Fruit fly (Drosophila melanogaster) whole organism, prepupa: ENCODE measurements around the gene PNKP.

Experiments used
- Blimp-1 ChIP-seq: fragments of 200-800 bp; sonication (Bioruptor generic); optimal IDR thresholded peaks from 3 replicates; lab custom pipeline; 2017; ENCODE audit warnings: missing biosample characterization, missing genetic modification characterization, mild to moderate bottlenecking, moderate library complexity, missing genetic modification reagents
- CG10669 ChIP-seq: fragments of 200-800 bp; sonication (Bioruptor generic); optimal IDR thresholded peaks from 3 replicates; lab custom pipeline; 2018; ENCODE audit warnings: missing biosample characterization, mild to moderate bottlenecking, missing genetic modification characterization, moderate library complexity
- CG11902 ChIP-seq: fragments of 200-800 bp; sonication (Bioruptor generic); optimal IDR thresholded peaks from 3 replicates; lab custom pipeline; 2016; ENCODE audit warnings: missing biosample characterization, missing genetic modification characterization
- CG16779 ChIP-seq: fragments of 200-800 bp; sonication (Bioruptor generic); optimal IDR thresholded peaks from 3 replicates; lab custom pipeline; 2017; ENCODE audit warnings: missing biosample characterization, mild to moderate bottlenecking, missing genetic modification characterization
- CG34406 ChIP-seq: fragments of 200-800 bp; sonication (Bioruptor generic); optimal IDR thresholded peaks from 3 replicates; lab custom pipeline; 2016; ENCODE audit warnings: missing biosample characterization, missing genetic modification characterization
- CG6792 ChIP-seq: fragments of 200-800 bp; sonication (Bioruptor generic); optimal IDR thresholded peaks from 3 replicates; lab custom pipeline; 2016; ENCODE audit warnings: missing biosample characterization, missing genetic modification characterization
- Ets96B ChIP-seq: fragments of 200-800 bp; optimal IDR thresholded peaks from 2 replicates; lab custom pipeline; 2019; ENCODE audit warnings: missing biosample characterization, mild to moderate bottlenecking, missing genetic modification characterization, moderate library complexity
- Hr39 ChIP-seq: fragments of 200-800 bp; sonication (Bioruptor generic); optimal IDR thresholded peaks from 2 replicates; lab custom pipeline; 2016; ENCODE audit warnings: missing biosample characterization, missing genetic modification characterization
- Lpt ChIP-seq: fragments of 200-800 bp; sonication (Bioruptor generic); optimal IDR thresholded peaks from 3 replicates; lab custom pipeline; 2016; ENCODE audit warnings: missing biosample characterization, missing genetic modification characterization
- OdsH ChIP-seq: fragments of 200-800 bp; sonication (Bioruptor generic); optimal IDR thresholded peaks from 3 replicates; lab custom pipeline; 2016; ENCODE audit warnings: missing biosample characterization, missing genetic modification characterization
- Sox15 ChIP-seq: fragments of 200-800 bp; sonication (Bioruptor generic); optimal IDR thresholded peaks from 3 replicates; lab custom pipeline; 2016; ENCODE audit warnings: missing biosample characterization, missing genetic modification characterization
- achi ChIP-seq: fragments of 200-800 bp; sonication (Bioruptor generic); optimal IDR thresholded peaks from 3 replicates; lab custom pipeline; 2016; ENCODE audit warnings: missing biosample characterization, missing genetic modification characterization
- dsx ChIP-seq: fragments of 200-800 bp; optimal IDR thresholded peaks from 3 replicates; lab custom pipeline; 2019; ENCODE audit warnings: missing biosample characterization, mild to moderate bottlenecking, missing genetic modification characterization, moderate library complexity; ENCODE audit not compliant: poor library complexity, severe bottlenecking
- fd59A ChIP-seq: fragments of 200-800 bp; sonication (Bioruptor generic); optimal IDR thresholded peaks from 2 replicates; lab custom pipeline; 2017; ENCODE audit warnings: missing biosample characterization, mild to moderate bottlenecking, missing genetic modification characterization, missing genetic modification reagents
- lz ChIP-seq: fragments of 200-800 bp; sonication (Bioruptor generic); optimal IDR thresholded peaks from 3 replicates; lab custom pipeline; 2016; ENCODE audit warnings: missing biosample characterization, missing genetic modification characterization
- net ChIP-seq: fragments of 200-800 bp; sonication (Bioruptor generic); optimal IDR thresholded peaks from 3 replicates; lab custom pipeline; 2016; ENCODE audit warnings: missing biosample characterization, missing genetic modification characterization
- spab ChIP-seq: fragments of 200-800 bp; sonication (Bioruptor generic); optimal IDR thresholded peaks from 2 replicates; lab custom pipeline; 2017; ENCODE audit warnings: missing biosample characterization, mild to moderate bottlenecking, missing genetic modification characterization, missing genetic modification reagents
- ss ChIP-seq, 2 experiments: fragments of 200-800 bp; sonication (Bioruptor generic); optimal IDR thresholded peaks; 2 replicates in 1 of 2; 3 replicates in 1 of 2; lab custom pipeline; 2017 to 2018; ENCODE audit warnings: mild to moderate bottlenecking in 2 of 2, missing biosample characterization in 2 of 2, missing genetic modification characterization in 2 of 2, moderate library complexity in 1 of 2
- svp ChIP-seq: fragments of 200-800 bp; sonication (Bioruptor generic); peaks from one replicate; lab custom pipeline; 2016; ENCODE audit warnings: missing biosample characterization, missing genetic modification characterization
- topi ChIP-seq: fragments of 200-800 bp; sonication (Bioruptor generic); optimal IDR thresholded peaks from 3 replicates; lab custom pipeline; 2016; ENCODE audit warnings: missing biosample characterization, missing genetic modification characterization
- vri ChIP-seq: fragments of 200-800 bp; sonication (Bioruptor generic); optimal IDR thresholded peaks from 3 replicates; lab custom pipeline; 2016; ENCODE audit warnings: missing biosample characterization, mild to moderate bottlenecking, missing genetic modification characterization

PNKP gene

DNA sequence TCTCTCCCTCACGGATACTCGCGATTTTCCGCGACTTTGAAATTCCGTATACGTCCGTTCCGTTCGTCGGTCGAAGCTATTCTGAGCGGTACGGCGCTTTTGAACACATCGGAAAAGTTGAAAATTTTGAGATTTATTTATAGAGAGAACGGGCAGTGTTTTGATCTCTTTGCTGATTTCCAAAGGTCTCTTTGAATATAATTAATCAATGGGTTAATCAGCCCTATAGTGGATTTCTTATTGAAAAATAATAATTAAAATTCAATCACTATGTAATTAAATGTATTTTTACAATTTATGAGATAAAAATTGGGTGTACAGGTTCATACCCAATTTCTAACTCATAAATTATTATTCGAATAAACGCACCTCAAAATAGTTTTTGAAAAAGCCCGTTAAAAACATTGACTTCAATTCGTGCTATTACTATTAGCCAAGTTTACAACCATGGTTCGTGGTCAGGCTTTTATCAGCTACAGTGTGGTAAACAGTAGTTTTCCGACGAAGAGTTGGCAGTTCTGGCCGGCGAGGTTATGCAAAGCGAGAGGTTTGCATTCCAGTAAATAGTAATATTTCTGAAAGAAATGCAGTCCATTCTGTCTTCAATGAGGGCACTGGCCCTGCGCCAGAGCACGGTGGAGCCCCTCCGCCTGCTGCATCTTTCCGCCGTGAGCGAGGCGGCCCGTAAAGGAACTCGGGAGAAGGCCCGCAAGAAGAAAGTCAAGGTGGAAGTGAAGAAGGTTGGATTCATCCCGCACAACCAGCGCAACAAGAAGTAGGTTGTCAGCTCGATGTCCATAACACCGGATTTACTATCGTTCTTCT is 42.2 kb downstream of the PNKP start, which contains the start of the genes CG9626 and mRpL1:
Gene CG9626, minus strand, starts transcription at position 51 of the 825 bp plus-strand sequence.
Gene mRpL1, plus strand, starts transcription at position 513 of the 825 bp plus-strand sequence.
- TF ChIP-seq spab (GFP tag; lab: Kevin White, UChicago) (no peak), achi (GFP tag; lab: Kevin White, UChicago) (no peak), dsx (GFP tag; lab: Kevin White, UChicago) (no peak), vri (GFP tag; lab: Kevin White, UChicago) (no peak), Sox15 (no peak), OdsH (GFP tag; lab: Kevin White, UChicago) (no peak), svp (GFP tag; lab: Kevin White, UChicago) (no peak), fd59A (GFP tag; lab: Kevin White, UChicago) (no peak), CG6792 (GFP tag; lab: Kevin White, UChicago) (no peak)

DNA sequence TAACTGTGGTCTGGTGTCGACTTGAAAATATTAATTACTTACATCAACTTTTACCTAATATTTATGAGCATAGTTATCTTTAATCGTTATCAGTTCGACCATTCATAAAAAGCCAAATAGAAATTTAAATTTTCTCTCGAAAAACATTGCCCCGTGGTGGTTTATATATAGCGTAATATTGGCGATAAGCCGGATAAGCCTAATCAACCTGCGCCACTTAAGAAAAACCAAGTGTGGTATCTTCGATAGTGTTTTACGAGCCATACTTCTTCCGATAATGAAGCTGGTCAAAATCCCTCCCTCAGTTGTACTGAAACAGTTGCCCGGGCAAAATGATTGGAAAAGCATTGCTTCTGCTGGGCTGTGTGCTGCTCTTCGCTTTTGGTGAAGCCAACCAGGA is 51.3 kb downstream of the PNKP start, which contains the start of gene CG31463:
Gene CG31463, plus strand, starts transcription at position 302 of the 400 bp plus-strand sequence.
- TF ChIP-seq CG10669 (GFP tag; lab: Kevin White, UChicago) (no peak), ss (GFP tag; optimal IDR thresholded peaks at IDR 0.05; lab: Kevin White, UChicago) (no peak), net (GFP tag; lab: Kevin White, UChicago) (no peak), topi (no peak), achi (GFP tag; lab: Kevin White, UChicago) (no peak), Lpt (GFP tag; lab: Kevin White, UChicago) (no peak), Blimp-1 (GFP tag; lab: Kevin White, UChicago) (no peak), Ets96B (tag; lab: Kevin White, UChicago) (no peak), lz (GFP tag; lab: Kevin White, UChicago) (no peak), CG11902 (GFP tag; lab: Kevin White, UChicago) (no peak), Hr39 (GFP tag; lab: Kevin White, UChicago) (no peak), CG16779 (tag; lab: Kevin White, UChicago) (no peak), CG34406 (GFP tag; lab: Kevin White, UChicago) (no peak), Sox15 (no peak)
- TF ChIP-seq, all 60 proteins: peak for 0
